Fruit fly (Drosophila melanogaster) whole organism, embryonic: ENCODE results near the gene trbl.
A peak's percentile ranks its signal among the peaks of the same experiment; 100 is the strongest.

ENCODE experiments used
- Atf6 ChIP-seq: fragments of 200-800 bp; sonication (Bioruptor generic); IDR thresholded peaks from 2 replicates; pipeline ENCODE4 v1.3.6; 2022; ENCODE audit warnings: missing biosample characterization, missing genetic modification characterization
- Bgb ChIP-seq: fragments of 200-800 bp; sonication (Bioruptor generic); IDR thresholded peaks from 2 replicates; pipeline ENCODE4 v1.3.6; 2022; ENCODE audit warnings: missing biosample characterization, missing genetic modification characterization; ENCODE audit not compliant: partially characterized antibody
- CG1024 ChIP-seq: fragments of 200-800 bp; sonication (Bioruptor generic); IDR thresholded peaks from 2 replicates; pipeline ENCODE4 v1.3.6; 2022; ENCODE audit warnings: missing biosample characterization, missing genetic modification characterization
- CG12659 ChIP-seq: fragments of 200-800 bp; sonication (Bioruptor generic); optimal IDR thresholded peaks from 3 replicates; lab custom pipeline; 2017; ENCODE audit warnings: mild to moderate bottlenecking, missing biosample characterization, missing genetic modification reagents, missing genetic modification characterization
- CG17359 ChIP-seq: fragments of 200-800 bp; sonication (Bioruptor generic); optimal IDR thresholded peaks from 3 replicates; lab custom pipeline; 2018; ENCODE audit warnings: missing biosample characterization, mild to moderate bottlenecking, missing genetic modification characterization, moderate library complexity
- CG17568 ChIP-seq: fragments of 200-800 bp; sonication (Bioruptor generic); optimal IDR thresholded peaks from 2 replicates; lab custom pipeline; 2018; ENCODE audit warnings: missing biosample characterization, mild to moderate bottlenecking, missing genetic modification characterization, moderate library complexity
- CG2120 ChIP-seq: fragments of 200-800 bp; sonication (Bioruptor generic); optimal IDR thresholded peaks from 3 replicates; lab custom pipeline; 2016; ENCODE audit warnings: missing biosample characterization, missing genetic modification characterization
- CG31224 ChIP-seq: fragments of 200-800 bp; sonication (Bioruptor generic); IDR thresholded peaks from 2 replicates; pipeline ENCODE4 v1.3.6; 2022; ENCODE audit warnings: missing biosample characterization, missing genetic modification characterization
- CG34376 ChIP-seq: fragments of 200-800 bp; sonication (Bioruptor generic); optimal IDR thresholded peaks from 2 replicates; lab custom pipeline; 2018; ENCODE audit warnings: missing biosample characterization, mild to moderate bottlenecking, missing genetic modification characterization
- CG42726 ChIP-seq: fragments of 200-800 bp; sonication (Bioruptor generic); IDR thresholded peaks from 2 replicates; pipeline ENCODE4 v1.3.6; 2022; ENCODE audit warnings: missing biosample characterization, missing genetic modification characterization; ENCODE audit not compliant: partially characterized antibody
- CG4328 ChIP-seq: fragments of 200-800 bp; sonication (Bioruptor generic); optimal IDR thresholded peaks from 3 replicates; lab custom pipeline; 2017; ENCODE audit warnings: missing biosample characterization, missing genetic modification reagents, missing genetic modification characterization
- CG5953 ChIP-seq: fragments of 200-800 bp; sonication (Bioruptor generic); IDR thresholded peaks from 2 replicates; pipeline ENCODE4 v1.3.6; 2022; ENCODE audit warnings: missing biosample characterization, missing genetic modification characterization
- CG9437 ChIP-seq: fragments of 200-800 bp; sonication (Bioruptor generic); optimal IDR thresholded peaks from 2 replicates; lab custom pipeline; 2018; ENCODE audit warnings: missing biosample characterization, mild to moderate bottlenecking, missing genetic modification characterization
- CG9727 ChIP-seq: fragments of 200-800 bp; sonication (Bioruptor generic); optimal IDR thresholded peaks from 3 replicates; lab custom pipeline; 2017; ENCODE audit warnings: missing biosample characterization, mild to moderate bottlenecking, missing genetic modification characterization
- CG9932 ChIP-seq: fragments of 200-800 bp; sonication (Bioruptor generic); IDR thresholded peaks from 2 replicates; pipeline ENCODE4 v1.3.6; 2022; ENCODE audit warnings: missing biosample characterization, missing genetic modification characterization
- CTCF ChIP-seq: fragments of 200-800 bp; sonication (Bioruptor generic); optimal IDR thresholded peaks from 2 replicates; lab custom pipeline; 2017; ENCODE audit warnings: missing biosample characterization, mild to moderate bottlenecking, missing genetic modification characterization, moderate library complexity
- CoRest ChIP-seq: fragments of 200-800 bp; sonication (Bioruptor generic); optimal IDR thresholded peaks from 3 replicates; lab custom pipeline; 2018; ENCODE audit warnings: missing biosample characterization, mild to moderate bottlenecking, missing genetic modification characterization, moderate library complexity
- Dad ChIP-seq: fragments of 200-800 bp; sonication (Bioruptor generic); optimal IDR thresholded peaks from 3 replicates; lab custom pipeline; 2016; ENCODE audit warnings: missing biosample characterization, missing genetic modification characterization
- Deaf1 ChIP-seq: fragments of 200-800 bp; optimal IDR thresholded peaks from 3 replicates; lab custom pipeline; 2019; ENCODE audit warnings: missing biosample characterization, mild to moderate bottlenecking, missing genetic modification characterization, moderate library complexity
- Drgx ChIP-seq: fragments of 200-800 bp; sonication (Bioruptor generic); IDR thresholded peaks from 2 replicates; pipeline ENCODE4 v1.3.6; 2022; ENCODE audit warnings: missing biosample characterization, missing genetic modification characterization
- Ets65A ChIP-seq: fragments of 200-800 bp; sonication (Bioruptor generic); peaks from one replicate; lab custom pipeline; 2016; ENCODE audit warnings: missing biosample characterization, missing genetic modification characterization
- GATAe ChIP-seq: fragments of 200-800 bp; sonication (Bioruptor generic); conservative IDR thresholded peaks from 2 replicates; pipeline ENCODE4 v1.3.6; 2022; ENCODE audit warnings: missing biosample characterization, missing genetic modification characterization
- Gug ChIP-seq: fragments of 200-800 bp; sonication (Bioruptor generic); IDR thresholded peaks from 4 replicates; pipeline ENCODE4 v1.3.6; 2022; ENCODE audit warnings: missing biosample characterization, missing genetic modification characterization
- Hand ChIP-seq: fragments of 200-800 bp; sonication (Bioruptor generic); optimal IDR thresholded peaks from 2 replicates; lab custom pipeline; 2017; ENCODE audit warnings: mild to moderate bottlenecking, missing biosample characterization, missing genetic modification reagents, missing genetic modification characterization
- Kr ChIP-seq: fragments of 200-800 bp; sonication (Bioruptor generic); optimal IDR thresholded peaks from 2 replicates; lab custom pipeline; 2017; ENCODE audit warnings: missing biosample characterization, mild to moderate bottlenecking, missing genetic modification characterization
- Oaz ChIP-seq: fragments of 200-800 bp; sonication (Bioruptor generic); IDR thresholded peaks from 2 replicates; pipeline ENCODE4 v1.3.6; 2022; ENCODE audit warnings: missing biosample characterization, missing genetic modification characterization
- Side ChIP-seq: fragments of 200-800 bp; sonication (Bioruptor generic); optimal IDR thresholded peaks from 2 replicates; lab custom pipeline; 2016; ENCODE audit warnings: missing biosample characterization, missing genetic modification characterization
- ato ChIP-seq: fragments of 200-800 bp; sonication (Bioruptor generic); IDR thresholded peaks from 2 replicates; pipeline ENCODE4 v1.3.6; 2022; ENCODE audit warnings: missing biosample characterization, missing genetic modification characterization; ENCODE audit not compliant: partially characterized antibody
- bsh ChIP-seq, 2 experiments: fragments of 200-800 bp; sonication (Bioruptor generic); optimal IDR thresholded peaks; 2 replicates each; lab custom pipeline; 2017 to 2018; ENCODE audit warnings: mild to moderate bottlenecking in 2 of 2, missing biosample characterization in 2 of 2, missing genetic modification characterization in 2 of 2, moderate library complexity in 1 of 2
- btn ChIP-seq: fragments of 200-800 bp; sonication (Bioruptor generic); optimal IDR thresholded peaks from 2 replicates; lab custom pipeline; 2016; ENCODE audit warnings: missing biosample characterization, missing genetic modification characterization
- caup ChIP-seq: fragments of 200-800 bp; sonication (Bioruptor generic); optimal IDR thresholded peaks from 3 replicates; lab custom pipeline; 2017; ENCODE audit warnings: missing biosample characterization, mild to moderate bottlenecking, missing genetic modification characterization, moderate library complexity; ENCODE audit not compliant: severe bottlenecking
- cg ChIP-seq: fragments of 200-800 bp; sonication (Bioruptor generic); optimal IDR thresholded peaks from 3 replicates; lab custom pipeline; 2019; ENCODE audit warnings: missing biosample characterization, mild to moderate bottlenecking, missing genetic modification characterization, moderate library complexity
- chinmo ChIP-seq: fragments of 200-800 bp; sonication (Bioruptor generic); IDR thresholded peaks from 4 replicates; pipeline ENCODE4 v1.3.6; 2022; ENCODE audit warnings: missing biosample characterization, missing genetic modification characterization; ENCODE audit not compliant: partially characterized antibody
- chn ChIP-seq: fragments of 200-800 bp; sonication (Bioruptor generic); optimal IDR thresholded peaks from 2 replicates; lab custom pipeline; 2016; ENCODE audit warnings: missing biosample characterization, missing genetic modification characterization
- crol ChIP-seq: fragments of 200-800 bp; sonication (Bioruptor generic); IDR thresholded peaks from 2 replicates; pipeline ENCODE4 v1.3.6; 2022; ENCODE audit warnings: missing biosample characterization, missing genetic modification characterization
- exex ChIP-seq: fragments of 200-800 bp; sonication (Bioruptor generic); optimal IDR thresholded peaks from 4 replicates; lab custom pipeline; 2018; ENCODE audit warnings: missing biosample characterization, mild to moderate bottlenecking, missing genetic modification characterization, moderate library complexity
- lbe ChIP-seq: fragments of 200-800 bp; sonication (Bioruptor generic); optimal IDR thresholded peaks from 2 replicates; lab custom pipeline; 2016; ENCODE audit warnings: missing biosample characterization, mild to moderate bottlenecking, missing genetic modification characterization
- lilli ChIP-seq: fragments of 200-800 bp; sonication (Bioruptor generic); optimal IDR thresholded peaks from 3 replicates; lab custom pipeline; 2016; ENCODE audit warnings: missing biosample characterization, missing genetic modification characterization
- nerfin-1 ChIP-seq: fragments of 200-800 bp; sonication (Bioruptor generic); optimal IDR thresholded peaks from 3 replicates; lab custom pipeline; 2019; ENCODE audit warnings: missing biosample characterization, mild to moderate bottlenecking, missing genetic modification characterization, moderate library complexity
- repo ChIP-seq: fragments of 200-800 bp; sonication (Bioruptor generic); optimal IDR thresholded peaks from 2 replicates; lab custom pipeline; 2016; ENCODE audit warnings: missing biosample characterization, missing genetic modification characterization
- sens ChIP-seq: fragments of 200-800 bp; sonication (Bioruptor generic); peaks from one replicate; lab custom pipeline; 2016; ENCODE audit warnings: missing biosample characterization, missing genetic modification characterization
- sens-2 ChIP-seq: fragments of 200-800 bp; sonication (Bioruptor generic); IDR thresholded peaks from 2 replicates; pipeline ENCODE4 v1.3.6; 2022; ENCODE audit warnings: missing biosample characterization, missing genetic modification characterization
- sim ChIP-seq: fragments of 200-800 bp; sonication (Bioruptor generic); IDR thresholded peaks from 2 replicates; pipeline ENCODE4 v1.3.6; 2022; ENCODE audit warnings: missing biosample characterization, missing genetic modification characterization
- sna ChIP-seq: fragments of 200-800 bp; sonication (Bioruptor generic); IDR thresholded peaks from 2 replicates; pipeline ENCODE4 v1.3.6; 2022; ENCODE audit warnings: missing biosample characterization, missing genetic modification characterization; ENCODE audit not compliant: partially characterized antibody
- sug ChIP-seq: fragments of 200-800 bp; optimal IDR thresholded peaks from 2 replicates; lab custom pipeline; 2019; ENCODE audit warnings: missing biosample characterization, mild to moderate bottlenecking, missing genetic modification characterization, moderate library complexity
- twi ChIP-seq: fragments of 200-800 bp; optimal IDR thresholded peaks from 2 replicates; lab custom pipeline; 2019; ENCODE audit warnings: missing biosample characterization, mild to moderate bottlenecking, missing genetic modification characterization, moderate library complexity
- vvl ChIP-seq: fragments of 200-800 bp; sonication (Bioruptor generic); IDR thresholded peaks from 2 replicates; pipeline ENCODE4 v1.3.6; 2022; ENCODE audit warnings: missing biosample characterization, missing genetic modification characterization
- zen ChIP-seq: fragments of 200-800 bp; sonication (Bioruptor generic); optimal IDR thresholded peaks from 3 replicates; lab custom pipeline; 2018; ENCODE audit warnings: missing biosample characterization, mild to moderate bottlenecking, missing genetic modification characterization, moderate library complexity

The trbl gene

DNA sequence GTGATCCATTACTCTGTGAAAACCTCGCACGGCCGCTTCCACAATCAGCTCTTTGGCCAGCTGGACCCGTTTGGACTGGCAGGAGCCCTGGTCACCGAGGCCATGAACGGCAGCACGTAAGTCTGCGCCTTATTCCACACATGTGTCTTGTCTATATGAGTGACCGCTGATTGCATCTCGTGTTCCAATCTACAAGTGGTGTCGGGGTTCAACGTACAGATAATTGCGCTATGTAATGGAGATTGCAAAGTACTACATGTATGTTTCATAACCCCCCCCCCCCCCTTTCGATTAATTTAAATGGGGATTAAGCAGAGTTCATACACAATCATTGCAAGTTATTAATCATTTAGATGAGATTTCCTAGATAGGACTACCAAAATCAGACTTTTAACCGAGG lies 46.5 kb downstream of the trbl start:
- no peak for TF ChIP-seq btn
- no peak for TF ChIP-seq GATAe (GFP tag; lab: Robert Waterston, UW)
- peak; percentile 26; the same call in 1 of the 2 replicates for TF ChIP-seq CG5953 (GFP tag; lab: Robert Waterston, UW)
- TF ChIP-seq CG42726: no peak
- TF ChIP-seq Kr (GFP tag; lab: Kevin White, UChicago): no peak
- TF ChIP-seq chn (GFP tag; lab: Kevin White, UChicago): no peak
- TF ChIP-seq Gug (GFP tag; lab: Robert Waterston, UW): no peak
- TF ChIP-seq caup (GFP tag; lab: Kevin White, UChicago): no peak

DNA sequence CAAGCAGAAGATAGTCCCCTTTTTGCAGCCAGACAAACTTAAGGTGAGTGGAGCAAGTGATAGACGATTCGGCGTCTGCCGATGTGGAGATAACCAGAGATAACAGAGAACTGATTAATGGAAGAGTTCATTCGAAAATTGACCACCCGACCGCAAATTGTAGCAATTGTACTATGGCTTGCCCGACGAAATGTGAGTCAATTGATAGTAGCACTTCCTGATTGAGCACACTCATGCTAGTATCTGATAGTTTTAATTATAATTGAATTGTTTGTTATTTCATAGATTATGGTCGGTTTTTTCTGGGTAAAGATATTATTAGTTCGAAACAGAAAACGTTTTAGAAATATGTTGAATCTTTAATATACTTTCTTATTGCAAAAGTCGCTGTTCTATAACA lies 47.0 kb downstream of the trbl start:
- TF ChIP-seq sens (GFP tag; lab: Kevin White, UChicago) (peak; percentile 55), exex (tag; lab: Kevin White, UChicago) (peak; percentile 85), nerfin-1 (tag; lab: Kevin White, UChicago) (no peak), Ets65A (GFP tag; lab: Kevin White, UChicago) (peak; percentile 47)

DNA sequence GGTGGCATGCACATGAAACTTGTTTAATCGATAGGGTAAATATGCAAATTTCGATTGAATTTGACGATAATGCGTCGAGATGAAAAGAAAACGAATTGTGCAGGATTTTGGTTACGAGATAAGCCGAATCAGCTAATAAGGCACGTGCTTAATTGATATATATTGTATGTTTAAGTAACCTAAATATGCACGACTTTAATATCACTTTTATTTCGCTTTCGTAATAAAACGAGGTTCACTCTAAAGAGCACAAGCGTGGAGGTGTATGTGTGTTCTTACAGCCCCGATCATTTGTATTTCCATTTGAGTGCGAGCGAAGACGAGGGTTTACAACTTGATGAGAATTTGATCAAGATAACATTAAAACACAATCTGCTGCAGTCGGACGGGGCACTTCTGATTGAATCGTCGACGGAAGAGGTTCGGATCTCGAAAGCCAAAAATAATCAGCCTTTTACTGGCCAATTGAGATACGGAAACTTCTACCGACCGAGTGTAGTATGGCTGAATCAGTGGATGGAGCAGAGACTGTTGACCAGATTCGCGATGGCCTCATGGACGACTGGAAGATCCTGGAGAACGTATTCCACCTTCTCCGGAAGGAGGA lies 47.6 kb downstream of the trbl start:
- TF ChIP-seq Oaz (GFP tag; lab: Robert Waterston, UW) (no peak), sna (no peak), CG4328 (GFP tag; lab: Kevin White, UChicago) (no peak), repo (no peak), crol (GFP tag; lab: Robert Waterston, UW) (no peak), CG34376 (GFP tag; lab: Kevin White, UChicago) (peak; percentile 56), lilli (no peak), Hand (GFP tag; lab: Kevin White, UChicago) (no peak), chinmo (peak; percentile 72; the same call in 1 of the 4 replicates), btn (no peak), CG9727 (GFP tag; lab: Kevin White, UChicago) (no peak), Drgx (GFP tag; lab: Robert Waterston, UW) (0 out of 2 replicates have a peak, but pooled peaks have one; percentile 20), CoRest (tag; lab: Kevin White, UChicago) (no peak), bsh (GFP tag; optimal IDR thresholded peaks at IDR 0.05; lab: Kevin White, UChicago) (no peak), CG17359 (no peak), twi (tag; lab: Kevin White, UChicago) (no peak), CG9437 (no peak), sim (GFP tag; lab: Robert Waterston, UW) (no peak), sug (tag; lab: Kevin White, UChicago) (peak; percentile 51), Side (GFP tag; lab: Kevin White, UChicago) (no peak), CG12659 (no peak), ato (GFP tag; lab: Robert Waterston, UW) (no peak), Dad (GFP tag; lab: Kevin White, UChicago) (no peak), CTCF (GFP tag; lab: Kevin White, UChicago) (no peak), Deaf1 (no peak), CG2120 (GFP tag; lab: Kevin White, UChicago) (peak; percentile 4), lbe (GFP tag; lab: Kevin White, UChicago) (peak; percentile 24), Bgb (GFP tag; lab: Robert Waterston, UW) (no peak), cg (GFP tag; lab: Kevin White, UChicago) (peak; percentile 22), CG17568 (GFP tag; lab: Kevin White, UChicago) (no peak), zen (tag; lab: Kevin White, UChicago) (no peak), CG31224 (GFP tag; lab: Robert Waterston, UW) (no peak), vvl (GFP tag; lab: Robert Waterston, UW) (peak; percentile 38; the same call in 1 of the 2 replicates), CG9932 (GFP tag; lab: Robert Waterston, UW) (no peak), Atf6 (no peak), sens-2 (GFP tag; lab: Robert Waterston, UW) (no peak), CG1024 (GFP tag; lab: Robert Waterston, UW) (0 out of 2 replicates have a peak, but pooled peaks have one; percentile 18)
